Worm (Caenorhabditis elegans): ENCODE data around the gene gei-3.

Gene gei-3

ce11 chrX:12843530-12843929 lies 30.1 kb upstream of the gei-3 start:
- TF ChIP-seq ztf-23 (GFP tag; IDR thresholded peaks at IDR 0.05) (peak; percentile 77), tab-1 (GFP tag; IDR thresholded peaks at IDR 0.05) (peak; percentile 76), med-1 (GFP tag; optimal IDR thresholded peaks at IDR 0.05; ENCODE audit: insufficient read depth) (peak; percentile 23), T22C8.4 (GFP tag; IDR thresholded peaks at IDR 0.05) (peak; percentile 34; the same call in 1 of the 2 replicates), flt-1 (GFP tag; IDR thresholded peaks at IDR 0.05) (peak; percentile 85), klf-2 (GFP tag; conservative IDR thresholded peaks at IDR 0.05) (no peak), cog-1 (tag; optimal IDR thresholded peaks at IDR 0.05) (no peak), ztf-29 (GFP tag; IDR thresholded peaks at IDR 0.05) (no peak), ref-1 (GFP tag; conservative IDR thresholded peaks at IDR 0.05) (0 out of 2 replicates have a peak, but pooled peaks have one; percentile 39)

ce11 chrX:12843011-12843410 lies 29.6 kb upstream of the gei-3 start, which contains the start of gene C52G5.2:
TSS of gene C52G5.2 (plus strand) at chrX:12843311.
- TF ChIP-seq ztf-23 (GFP tag; IDR thresholded peaks at IDR 0.05) (no peak), tab-1 (GFP tag; IDR thresholded peaks at IDR 0.05) (no peak), T22C8.4 (GFP tag; IDR thresholded peaks at IDR 0.05) (no peak), cog-1 (tag; optimal IDR thresholded peaks at IDR 0.05) (no peak), med-1 (GFP tag; optimal IDR thresholded peaks at IDR 0.05; ENCODE audit: insufficient read depth) (no peak), flt-1 (GFP tag; IDR thresholded peaks at IDR 0.05) (no peak), klf-2 (GFP tag; conservative IDR thresholded peaks at IDR 0.05) (no peak), ztf-29 (GFP tag; IDR thresholded peaks at IDR 0.05) (no peak), ref-1 (GFP tag; conservative IDR thresholded peaks at IDR 0.05) (no peak)

ce11 chrX:12834848-12835247 lies 21.4 kb upstream of the gei-3 start:
- TF ChIP-seq med-1 (GFP tag; optimal IDR thresholded peaks at IDR 0.05; ENCODE audit: insufficient read depth) (no peak), ref-1 (GFP tag; conservative IDR thresholded peaks at IDR 0.05) (no peak), T22C8.4 (GFP tag; IDR thresholded peaks at IDR 0.05) (no peak), ztf-29 (GFP tag; IDR thresholded peaks at IDR 0.05) (no peak), tab-1 (GFP tag; IDR thresholded peaks at IDR 0.05) (no peak), flt-1 (GFP tag; IDR thresholded peaks at IDR 0.05) (no peak), cog-1 (tag; optimal IDR thresholded peaks at IDR 0.05) (no peak), ztf-23 (GFP tag; IDR thresholded peaks at IDR 0.05) (no peak), klf-2 (GFP tag; conservative IDR thresholded peaks at IDR 0.05) (no peak)

- TF ChIP-seq ztf-29 (GFP tag; IDR thresholded peaks at IDR 0.05) (no peak), cog-1 (tag; optimal IDR thresholded peaks at IDR 0.05) (no peak), ref-1 (GFP tag; conservative IDR thresholded peaks at IDR 0.05) (no peak), tab-1 (GFP tag; IDR thresholded peaks at IDR 0.05) (no peak), klf-2 (GFP tag; conservative IDR thresholded peaks at IDR 0.05) (no peak), T22C8.4 (GFP tag; IDR thresholded peaks at IDR 0.05) (no peak), ztf-23 (GFP tag; IDR thresholded peaks at IDR 0.05) (no peak), med-1 (GFP tag; optimal IDR thresholded peaks at IDR 0.05; ENCODE audit: insufficient read depth) (no peak), flt-1 (GFP tag; IDR thresholded peaks at IDR 0.05) (no peak)
These were observed 15.6 kb upstream of the gei-3 start for ce11 chrX:12829055-12829454.

- TF ChIP-seq cog-1 (tag; optimal IDR thresholded peaks at IDR 0.05), result no peak
These were observed 14.4 kb upstream of the gei-3 start for ce11 chrX:12827741-12828408.

- TF ChIP-seq tab-1 (GFP tag; IDR thresholded peaks at IDR 0.05) (no peak), klf-2 (GFP tag; conservative IDR thresholded peaks at IDR 0.05) (no peak)
These were observed 13.3 kb upstream of the gei-3 start for ce11 chrX:12826782-12827181.

- no peak for TF ChIP-seq med-1 (GFP tag; optimal IDR thresholded peaks at IDR 0.05; ENCODE audit: insufficient read depth)
- TF ChIP-seq cog-1 (tag; optimal IDR thresholded peaks at IDR 0.05), result no peak
- no peak for TF ChIP-seq tab-1 (GFP tag; IDR thresholded peaks at IDR 0.05)
- TF ChIP-seq T22C8.4 (GFP tag; IDR thresholded peaks at IDR 0.05), result no peak
- TF ChIP-seq ref-1 (GFP tag; conservative IDR thresholded peaks at IDR 0.05), result no peak
- no peak for TF ChIP-seq klf-2 (GFP tag; conservative IDR thresholded peaks at IDR 0.05)
- no peak for TF ChIP-seq ztf-29 (GFP tag; IDR thresholded peaks at IDR 0.05)
- no peak for TF ChIP-seq flt-1 (GFP tag; IDR thresholded peaks at IDR 0.05)
- no peak for TF ChIP-seq ztf-23 (GFP tag; IDR thresholded peaks at IDR 0.05)
These were observed 11.7 kb upstream of the gei-3 start for ce11 chrX:12825174-12825573.

ce11 chrX:12819512-12819911 lies 6.1 kb upstream of the gei-3 start:
- TF ChIP-seq klf-2 (GFP tag; conservative IDR thresholded peaks at IDR 0.05), result no peak
- no peak for TF ChIP-seq ztf-23 (GFP tag; IDR thresholded peaks at IDR 0.05)
- TF ChIP-seq T22C8.4 (GFP tag; IDR thresholded peaks at IDR 0.05), result no peak
- TF ChIP-seq ref-1 (GFP tag; conservative IDR thresholded peaks at IDR 0.05), result no peak
- no peak for TF ChIP-seq ztf-29 (GFP tag; IDR thresholded peaks at IDR 0.05)
- no peak for TF ChIP-seq flt-1 (GFP tag; IDR thresholded peaks at IDR 0.05)
- TF ChIP-seq tab-1 (GFP tag; IDR thresholded peaks at IDR 0.05), result no peak
- no peak for TF ChIP-seq med-1 (GFP tag; optimal IDR thresholded peaks at IDR 0.05; ENCODE audit: insufficient read depth)
- no peak for TF ChIP-seq cog-1 (tag; optimal IDR thresholded peaks at IDR 0.05)

- no peak for TF ChIP-seq ztf-23 (GFP tag; IDR thresholded peaks at IDR 0.05)
- no peak for TF ChIP-seq flt-1 (GFP tag; IDR thresholded peaks at IDR 0.05)
- TF ChIP-seq T22C8.4 (GFP tag; IDR thresholded peaks at IDR 0.05), result no peak
- no peak for TF ChIP-seq ref-1 (GFP tag; conservative IDR thresholded peaks at IDR 0.05)
- TF ChIP-seq klf-2 (GFP tag; conservative IDR thresholded peaks at IDR 0.05), result no peak
- no peak for TF ChIP-seq cog-1 (tag; optimal IDR thresholded peaks at IDR 0.05)
- TF ChIP-seq ztf-29 (GFP tag; IDR thresholded peaks at IDR 0.05), result no peak
These were observed 5.3 kb upstream of the gei-3 start for ce11 chrX:12818768-12819167.

ce11 chrX:12815367-12815766 lies 1.9 kb upstream of the gei-3 start:
- no peak for TF ChIP-seq klf-2 (GFP tag; conservative IDR thresholded peaks at IDR 0.05)
- TF ChIP-seq cog-1 (tag; optimal IDR thresholded peaks at IDR 0.05), result no peak
- no peak for TF ChIP-seq med-1 (GFP tag; optimal IDR thresholded peaks at IDR 0.05; ENCODE audit: insufficient read depth)
- no peak for TF ChIP-seq T22C8.4 (GFP tag; IDR thresholded peaks at IDR 0.05)
- no peak for TF ChIP-seq tab-1 (GFP tag; IDR thresholded peaks at IDR 0.05)
- no peak for TF ChIP-seq ref-1 (GFP tag; conservative IDR thresholded peaks at IDR 0.05)
- TF ChIP-seq ztf-29 (GFP tag; IDR thresholded peaks at IDR 0.05), result no peak
- TF ChIP-seq flt-1 (GFP tag; IDR thresholded peaks at IDR 0.05), result no peak
- no peak for TF ChIP-seq ztf-23 (GFP tag; IDR thresholded peaks at IDR 0.05)
